Worm (Caenorhabditis elegans) whole organism, L4 larva: ENCODE measurements around the gene R09A8.1.

Experiments
- D1046.2 ChIP-seq: fragments of 200-800 bp; sonication (Bioruptor generic); IDR thresholded peaks from 2 replicates; pipeline ENCODE4 v1.3.6; 2022; ENCODE audit warnings: missing genetic modification characterization, missing compliant biosample characterization
- F10B5.3 ChIP-seq: sonication (generic microtip); optimal IDR thresholded peaks from 2 replicates; lab custom pipeline; 2016; ENCODE audit warnings: mild to moderate bottlenecking, missing genetic modification characterization, missing compliant biosample characterization
- F44E2.7 ChIP-seq: fragments of 200-800 bp; sonication (Bioruptor generic); IDR thresholded peaks from 2 replicates; pipeline ENCODE4 v2.1.2; 2022; ENCODE audit warnings: missing genetic modification characterization, missing compliant biosample characterization
- R02D3.7 ChIP-seq: fragments of 150-350 bp; sonication (generic microtip); optimal IDR thresholded peaks from 3 replicates; lab custom pipeline; 2014; ENCODE audit warnings: missing biosample characterization, missing genetic modification characterization
- T26A8.4 ChIP-seq: fragments of 200-800 bp; sonication (Bioruptor generic); IDR thresholded peaks from 2 replicates; pipeline ENCODE4 v1.3.6; 2022; ENCODE audit warnings: missing genetic modification characterization, missing compliant biosample characterization
- Y48G9A.11 ChIP-seq: fragments of 200-800 bp; sonication (Bioruptor generic); IDR thresholded peaks from 2 replicates; pipeline ENCODE4 v1.3.6; 2022; ENCODE audit warnings: missing genetic modification reagents, missing genetic modification characterization, missing compliant biosample characterization
- Y75B8A.6 ChIP-seq: fragments of 200-800 bp; sonication (Bioruptor generic); IDR thresholded peaks from 2 replicates; pipeline ENCODE4 v1.3.6; 2022; ENCODE audit warnings: missing genetic modification reagents, missing genetic modification characterization, missing compliant biosample characterization
- ZK337.2 ChIP-seq: fragments of 200-800 bp; sonication (Bioruptor generic); IDR thresholded peaks from 2 replicates; pipeline ENCODE4 v1.3.6; 2022; ENCODE audit warnings: missing genetic modification reagents, missing genetic modification characterization, missing compliant biosample characterization
- aha-1 ChIP-seq: fragments of 150-350 bp; peaks from one replicate; lab custom pipeline; 2014; ENCODE audit warnings: missing biosample characterization, missing genetic modification characterization
- ama-1 ChIP-seq: fragments of 150-350 bp; optimal IDR thresholded peaks from 2 replicates; lab custom pipeline; 2014; ENCODE audit warnings: inconsistent platforms, mixed read lengths
- arid-1 ChIP-seq: fragments of 200-800 bp; sonication (Bioruptor generic); conservative IDR thresholded peaks from 2 replicates; pipeline ENCODE4 v1.3.6; 2022; ENCODE audit warnings: missing genetic modification reagents, missing genetic modification characterization, missing compliant biosample characterization
- attf-4 ChIP-seq: sonication (generic microtip); optimal IDR thresholded peaks from 3 replicates; lab custom pipeline; 2017; ENCODE audit warnings: missing biosample characterization, missing genetic modification characterization
- ceh-32 ChIP-seq: sonication (generic microtip); optimal IDR thresholded peaks from 2 replicates; lab custom pipeline; 2016; ENCODE audit warnings: mild to moderate bottlenecking, missing genetic modification characterization, missing compliant biosample characterization; ENCODE audit not compliant: poor library complexity
- ceh-44 ChIP-seq: fragments of 200-800 bp; sonication (Bioruptor generic); IDR thresholded peaks from 2 replicates; pipeline ENCODE4 v1.3.6; 2022; ENCODE audit warnings: missing genetic modification reagents, missing genetic modification characterization, missing compliant biosample characterization
- daf-12 ChIP-seq: fragments of 150-350 bp; optimal IDR thresholded peaks from 2 replicates; lab custom pipeline; 2014; ENCODE audit warnings: missing biosample characterization, missing genetic modification reagents, missing genetic modification characterization
- daf-19 ChIP-seq: fragments of 200-800 bp; sonication (Bioruptor generic); conservative IDR thresholded peaks from 2 replicates; pipeline ENCODE4 v1.3.6; 2022; ENCODE audit warnings: missing genetic modification characterization, missing compliant biosample characterization
- daf-8 ChIP-seq: fragments of 200-800 bp; sonication (Bioruptor generic); IDR thresholded peaks from 2 replicates; pipeline ENCODE4 v1.3.6; 2022; ENCODE audit warnings: missing genetic modification characterization, missing compliant biosample characterization
- dmd-8 ChIP-seq: fragments of 200-800 bp; sonication (Bioruptor generic); IDR thresholded peaks from 2 replicates; pipeline ENCODE4 v1.3.6; 2022; ENCODE audit warnings: missing genetic modification characterization, missing compliant biosample characterization
- dmd-9 ChIP-seq: fragments of 200-800 bp; sonication (Bioruptor generic); IDR thresholded peaks from 2 replicates; pipeline ENCODE4 v1.3.6; 2022; ENCODE audit warnings: missing genetic modification reagents, missing genetic modification characterization, missing compliant biosample characterization
- dpl-1 ChIP-seq: fragments of 150-350 bp; optimal IDR thresholded peaks from 2 replicates; lab custom pipeline; 2014; ENCODE audit warnings: missing biosample characterization, missing genetic modification reagents, missing genetic modification characterization
- dve-1 ChIP-seq: sonication (generic microtip); optimal IDR thresholded peaks from 2 replicates; lab custom pipeline; 2017; ENCODE audit warnings: antibody characterized with exemption, mild to moderate bottlenecking, missing genetic modification characterization, missing compliant biosample characterization; ENCODE audit not compliant: insufficient read depth
- gei-8 ChIP-seq: fragments of 200-800 bp; sonication (Bioruptor generic); optimal IDR thresholded peaks from 2 replicates; lab custom pipeline; 2018; ENCODE audit warnings: mild to moderate bottlenecking, missing genetic modification characterization, missing compliant biosample characterization
- hlh-11 ChIP-seq: fragments of 200-800 bp; sonication (Bioruptor generic); optimal IDR thresholded peaks from 2 replicates; lab custom pipeline; 2018; ENCODE audit warnings: mild to moderate bottlenecking, missing genetic modification characterization, missing compliant biosample characterization
- hlh-30 ChIP-seq: sonication (generic microtip); optimal IDR thresholded peaks from 2 replicates; lab custom pipeline; 2017; ENCODE audit warnings: antibody characterized with exemption, mild to moderate bottlenecking, missing genetic modification characterization, missing compliant biosample characterization; ENCODE audit not compliant: insufficient read depth
- hmg-1.1 ChIP-seq: fragments of 200-800 bp; sonication (Bioruptor generic); IDR thresholded peaks from 2 replicates; pipeline ENCODE4 v1.3.6; 2022; ENCODE audit warnings: missing genetic modification reagents, missing genetic modification characterization, missing compliant biosample characterization
- lim-7 ChIP-seq: fragments of 200-800 bp; sonication (Bioruptor generic); IDR thresholded peaks from 2 replicates; pipeline ENCODE4 v1.3.6; 2022; ENCODE audit warnings: missing genetic modification characterization, missing compliant biosample characterization
- lin-1 ChIP-seq: fragments of 200-800 bp; sonication (Bioruptor generic); IDR thresholded peaks from 2 replicates; pipeline ENCODE4 v1.3.6; 2022; ENCODE audit warnings: missing genetic modification reagents, missing genetic modification characterization, missing compliant biosample characterization
- lin-29 ChIP-seq: fragments of 200-800 bp; sonication (Bioruptor generic); IDR thresholded peaks from 2 replicates; pipeline ENCODE4 v1.3.6; 2022; ENCODE audit warnings: missing genetic modification reagents, missing genetic modification characterization, missing compliant biosample characterization
- lin-38 ChIP-seq: fragments of 200-800 bp; sonication (Bioruptor generic); IDR thresholded peaks from 2 replicates; pipeline ENCODE4 v1.3.6; 2022; ENCODE audit warnings: missing genetic modification reagents, missing genetic modification characterization, missing compliant biosample characterization
- lin-39 ChIP-seq: fragments of 150-350 bp; optimal IDR thresholded peaks from 2 replicates; lab custom pipeline; 2014; ENCODE audit warnings: missing biosample characterization, missing genetic modification reagents, missing genetic modification characterization
- madf-5 ChIP-seq, 2 experiments: fragments of 200-800 bp; sonication (Bioruptor generic); IDR thresholded peaks; 2 replicates each; pipeline ENCODE4 v1.3.6; 2022; ENCODE audit warnings: missing compliant biosample characterization in 2 of 2, missing genetic modification characterization in 2 of 2
- madf-9 ChIP-seq: fragments of 200-800 bp; sonication (Bioruptor generic); conservative IDR thresholded peaks from 2 replicates; pipeline ENCODE4 v1.3.6; 2022; ENCODE audit warnings: missing genetic modification reagents, missing genetic modification characterization, missing compliant biosample characterization
- mdl-1 ChIP-seq, 2 experiments: fragments of 150-350 bp in 1 of 2; sonication (generic microtip) in 1 of 2; optimal IDR thresholded peaks; 2 replicates each; lab custom pipeline; 2014 to 2017; ENCODE audit warnings: missing biosample characterization in 2 of 2, missing genetic modification characterization in 2 of 2
- mdt-29 ChIP-seq: fragments of 200-800 bp; sonication (Bioruptor generic); IDR thresholded peaks from 2 replicates; pipeline ENCODE4 v1.3.6; 2022; ENCODE audit warnings: missing genetic modification reagents, missing genetic modification characterization, missing compliant biosample characterization
- mep-1 ChIP-seq: fragments of 150-350 bp; sonication (generic microtip); optimal IDR thresholded peaks from 3 replicates; lab custom pipeline; 2014; ENCODE audit warnings: missing biosample characterization, missing genetic modification characterization
- mes-2 ChIP-seq: sonication (generic microtip); optimal IDR thresholded peaks from 2 replicates; lab custom pipeline; 2016; ENCODE audit warnings: missing genotype, mild to moderate bottlenecking, missing genetic modification characterization, missing compliant biosample characterization; ENCODE audit not compliant: poor library complexity, severe bottlenecking
- nhr-11 ChIP-seq: fragments of 150-350 bp; optimal IDR thresholded peaks from 2 replicates; lab custom pipeline; 2014; ENCODE audit warnings: missing biosample characterization, missing genetic modification characterization
- nhr-111 ChIP-seq: fragments of 200-800 bp; sonication (Bioruptor generic); optimal IDR thresholded peaks from 2 replicates; lab custom pipeline; 2018; ENCODE audit warnings: mild to moderate bottlenecking, missing genetic modification characterization, missing compliant biosample characterization
- nhr-237 ChIP-seq: sonication (generic microtip); optimal IDR thresholded peaks from 2 replicates; lab custom pipeline; 2017; ENCODE audit warnings: missing biosample characterization, missing genetic modification characterization
- nhr-28 ChIP-seq: fragments of 150-350 bp; optimal IDR thresholded peaks from 2 replicates; lab custom pipeline; 2014; ENCODE audit warnings: missing biosample characterization, missing genetic modification characterization
- nhr-41 ChIP-seq: fragments of 200-800 bp; sonication (Bioruptor generic); IDR thresholded peaks from 2 replicates; pipeline ENCODE4 v1.3.6; 2022; ENCODE audit warnings: missing genetic modification reagents, missing genetic modification characterization, missing compliant biosample characterization
- nhr-42 ChIP-seq: fragments of 200-800 bp; sonication (Bioruptor generic); IDR thresholded peaks from 2 replicates; pipeline ENCODE4 v1.3.6; 2022; ENCODE audit warnings: missing genetic modification characterization, missing compliant biosample characterization
- nhr-77 ChIP-seq: fragments of 150-350 bp; optimal IDR thresholded peaks from 2 replicates; lab custom pipeline; 2014; ENCODE audit warnings: missing biosample characterization, missing genetic modification characterization
- php-3 ChIP-seq: fragments of 200-800 bp; sonication (Bioruptor generic); IDR thresholded peaks from 2 replicates; pipeline ENCODE4 v1.3.6; 2022; ENCODE audit warnings: missing genetic modification reagents, missing genetic modification characterization, missing compliant biosample characterization
- pqm-1 ChIP-seq: sonication (generic microtip); optimal IDR thresholded peaks from 2 replicates; lab custom pipeline; 2017; ENCODE audit warnings: missing biosample characterization, missing genetic modification characterization
- set-16 ChIP-seq: fragments of 200-800 bp; sonication (Bioruptor generic); IDR thresholded peaks from 2 replicates; pipeline ENCODE4 v1.3.6; 2022; ENCODE audit warnings: missing genetic modification reagents, missing genetic modification characterization, missing compliant biosample characterization
- snpc-4 ChIP-seq: fragments of 150-350 bp; optimal IDR thresholded peaks from 2 replicates; lab custom pipeline; 2014; ENCODE audit warnings: missing biosample characterization, missing genetic modification characterization
- spr-3 ChIP-seq: fragments of 200-800 bp; sonication (Bioruptor generic); optimal IDR thresholded peaks from 2 replicates; lab custom pipeline; 2018; ENCODE audit warnings: mild to moderate bottlenecking, missing genetic modification characterization, missing compliant biosample characterization
- tag-97 ChIP-seq: fragments of 200-800 bp; sonication (Bioruptor generic); IDR thresholded peaks from 2 replicates; pipeline ENCODE4 v1.3.6; 2022; ENCODE audit warnings: missing genetic modification characterization, missing compliant biosample characterization
- unc-39 ChIP-seq: sonication (generic microtip); optimal IDR thresholded peaks from 2 replicates; lab custom pipeline; 2017; ENCODE audit warnings: missing biosample characterization, missing genetic modification characterization
- vab-7 ChIP-seq: fragments of 200-800 bp; sonication (Bioruptor generic); IDR thresholded peaks from 2 replicates; pipeline ENCODE4 v1.3.6; 2022; ENCODE audit warnings: missing genetic modification reagents, missing genetic modification characterization, missing compliant biosample characterization
- zip-11 ChIP-seq: fragments of 200-800 bp; sonication (Bioruptor generic); IDR thresholded peaks from 2 replicates; pipeline ENCODE4 v1.3.6; 2022; ENCODE audit warnings: missing genetic modification characterization, missing compliant biosample characterization
- ztf-7 ChIP-seq: fragments of 150-350 bp; optimal IDR thresholded peaks from 2 replicates; lab custom pipeline; 2014; ENCODE audit warnings: missing biosample characterization, missing genetic modification characterization

R09A8.1 gene

DNA sequence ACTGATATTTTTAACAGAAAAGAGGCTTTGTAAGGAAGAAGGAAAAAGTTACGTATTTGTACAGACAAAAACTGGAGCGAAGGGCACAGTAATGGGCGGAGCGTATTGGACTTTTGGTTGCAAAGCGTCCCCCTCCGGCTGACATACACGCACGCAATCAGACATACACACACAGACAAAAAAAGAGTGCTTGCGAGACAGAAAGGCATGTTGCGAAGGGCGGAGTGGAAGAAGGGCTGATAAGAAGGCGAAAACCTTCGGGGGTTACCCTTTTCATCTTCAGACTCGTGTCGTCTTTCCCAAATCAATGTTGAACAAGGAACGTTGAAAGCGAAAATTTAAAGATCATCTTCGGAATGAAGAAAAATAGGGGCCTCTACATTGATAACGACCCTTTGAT is 17.0 kb downstream of the R09A8.1 start (continued):
- no peak for TF ChIP-seq ceh-32 (tag; lab: Kevin White, UChicago)
- TF ChIP-seq T26A8.4 (GFP tag; lab: Robert Waterston, UW): no peak
- TF ChIP-seq Y48G9A.11 (GFP tag; lab: Robert Waterston, UW): no peak
- no peak for TF ChIP-seq lim-7 (GFP tag; lab: Robert Waterston, UW)
- no peak for TF ChIP-seq F10B5.3
- TF ChIP-seq D1046.2 (GFP tag; lab: Robert Waterston, UW): no peak
- TF ChIP-seq arid-1 (GFP tag; lab: Robert Waterston, UW): no peak
- no peak for TF ChIP-seq R02D3.7 (tag; lab: Kevin White, UChicago)
- TF ChIP-seq gei-8 (GFP tag; lab: Kevin White, UChicago): no peak
- no peak for TF ChIP-seq dmd-8
- no peak for TF ChIP-seq snpc-4 (tag; lab: Kevin White, UChicago)
- TF ChIP-seq nhr-28 (tag; lab: Kevin White, UChicago): peak; percentile 89
- peak; percentile 59 for TF ChIP-seq mes-2
- TF ChIP-seq pqm-1: no peak
- TF ChIP-seq hlh-11 (tag; lab: Kevin White, UChicago): peak; percentile 92
- TF ChIP-seq mdt-29: no peak
- TF ChIP-seq hlh-30 (tag; lab: Kevin White, UChicago): peak; percentile 72
- TF ChIP-seq lin-29 (GFP tag; lab: Robert Waterston, UW): no peak
- TF ChIP-seq nhr-11 (tag; lab: Kevin White, UChicago): no peak
- TF ChIP-seq ZK337.2 (GFP tag; lab: Robert Waterston, UW): no peak
- TF ChIP-seq daf-12 (tag; lab: Kevin White, UChicago): no peak
- TF ChIP-seq nhr-237: no peak
- TF ChIP-seq ztf-7 (tag; lab: Kevin White, UChicago): no peak
- TF ChIP-seq lin-39: no peak
- TF ChIP-seq vab-7: no peak
- no peak for TF ChIP-seq zip-11
- no peak for TF ChIP-seq set-16 (GFP tag; lab: Robert Waterston, UW)
- TF ChIP-seq aha-1 (tag; lab: Kevin White, UChicago): peak; percentile 97
- no peak for TF ChIP-seq Y75B8A.6 (GFP tag; lab: Robert Waterston, UW)
- TF ChIP-seq tag-97: no peak
- no peak for TF ChIP-seq dpl-1 (GFP tag; lab: Kevin White, UChicago)
- 0 out of 2 replicates have a peak, but pooled peaks have one; percentile 11 for TF ChIP-seq lin-1
- TF ChIP-seq attf-4 (tag; lab: Kevin White, UChicago): no peak
- TF ChIP-seq mdl-1 (tag; optimal IDR thresholded peaks at IDR 0.05; lab: Kevin White, UChicago): peak; percentile 80 to 92
- no peak for TF ChIP-seq php-3 (GFP tag; lab: Robert Waterston, UW)
- TF ChIP-seq ceh-44: no peak
- no peak for TF ChIP-seq madf-5 (GFP tag; IDR thresholded peaks at IDR 0.05; lab: Robert Waterston, UW)
- 0 out of 2 replicates have a peak, but pooled peaks have one; percentile 32 for TF ChIP-seq madf-9 (GFP tag; lab: Robert Waterston, UW)
- TF ChIP-seq ama-1 (lab: Kevin White, UChicago): no peak
- TF ChIP-seq daf-19: no peak
- TF ChIP-seq dve-1 (tag; lab: Kevin White, UChicago): peak; percentile 89
- peak; percentile 65 for TF ChIP-seq mep-1 (tag; lab: Kevin White, UChicago)
- TF ChIP-seq spr-3 (GFP tag; lab: Kevin White, UChicago): no peak
- no peak for TF ChIP-seq F44E2.7 (GFP tag; lab: Robert Waterston, UW)
- no peak for TF ChIP-seq dmd-9 (GFP tag; lab: Robert Waterston, UW)
- peak; percentile 72 for TF ChIP-seq nhr-77 (tag; lab: Kevin White, UChicago)
- TF ChIP-seq nhr-41 (GFP tag; lab: Robert Waterston, UW): 0 out of 2 replicates have a peak, but pooled peaks have one; percentile 23
- TF ChIP-seq daf-8 (GFP tag; lab: Robert Waterston, UW): no peak
- TF ChIP-seq nhr-111 (GFP tag; lab: Kevin White, UChicago): no peak
- no peak; the same call in 1 of the 2 replicates for TF ChIP-seq lin-38 (GFP tag; lab: Robert Waterston, UW)
- peak; percentile 40 for TF ChIP-seq hmg-1.1 (GFP tag; lab: Robert Waterston, UW)
- no peak for TF ChIP-seq unc-39 (tag; lab: Kevin White, UChicago)
- no peak for TF ChIP-seq nhr-42
